4 fruit fly cellular contexts compared by ENCODE assay signal in the genomic region with DNA sequence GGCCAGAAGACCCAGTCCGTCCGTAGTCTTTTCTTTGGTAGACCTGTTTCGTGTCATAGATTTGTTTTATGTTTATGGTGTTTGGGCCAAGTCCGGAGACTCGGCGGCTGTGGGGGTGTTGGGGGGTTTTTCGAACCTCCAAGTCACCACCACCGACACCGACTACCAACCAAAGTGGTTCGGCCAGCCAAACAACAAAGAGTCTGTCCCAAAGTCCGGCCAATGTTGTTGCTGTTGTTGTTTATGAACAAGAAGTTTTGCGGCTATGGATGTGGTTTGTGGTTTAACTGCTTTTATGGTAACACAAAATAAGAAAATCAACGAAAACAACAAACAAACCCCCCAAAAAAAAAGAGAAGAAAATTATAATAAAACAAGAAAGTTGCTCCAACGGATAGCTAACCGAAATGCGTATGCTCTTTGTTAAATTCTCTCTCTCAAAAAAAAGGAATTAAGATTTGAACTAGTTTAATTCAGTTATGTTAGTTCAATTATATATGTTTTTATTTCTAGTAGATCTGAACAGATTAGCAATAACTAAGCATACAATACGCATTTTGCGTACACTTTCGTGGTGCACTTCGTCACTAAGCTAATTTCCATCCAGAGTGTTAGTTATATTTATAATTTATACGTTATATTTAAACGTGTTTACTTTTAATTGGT.
TF ChIP-seq lines count a peak whose summit lies in the region.

No protein-coding gene starts in this region.

- TF ChIP-seq CTCF in whole organism, embryonic (GFP tag; optimal IDR thresholded peaks at IDR 0.05; lab: Kevin White, UChicago): no peak

TF ChIP-seq in whole organism, embryonic, 481 proteins besides CTCF, POLR2A, EP300 and RAD21 (continues in another document):
- TF ChIP-seq CG6765 (GFP tag; optimal IDR thresholded peaks at IDR 0.05; lab: Kevin White, UChicago) (no peak), CG9437 (GFP tag; optimal IDR thresholded peaks at IDR 0.05; lab: Kevin White, UChicago) (peak; percentile 14), Adf1 (GFP tag; IDR thresholded peaks at IDR 0.05; lab: Robert Waterston, UW) (no peak), CG17568 (GFP tag; optimal IDR thresholded peaks at IDR 0.05; lab: Kevin White, UChicago) (no peak), CG30403 (GFP tag; optimal IDR thresholded peaks at IDR 0.05; lab: Kevin White, UChicago) (peak; percentile 24), Nf-YC (tag; optimal IDR thresholded peaks at IDR 0.05; lab: Kevin White, UChicago) (peak; percentile 4), Hsf (GFP tag; optimal IDR thresholded peaks at IDR 0.05; lab: Kevin White, UChicago) (no peak), CG17612 (GFP tag; IDR thresholded peaks at IDR 0.05; lab: Robert Waterston, UW) (no peak), stwl (tag; optimal IDR thresholded peaks at IDR 0.05; lab: Kevin White, UChicago) (no peak), slou (GFP tag; optimal IDR thresholded peaks at IDR 0.05; lab: Kevin White, UChicago) (no peak), CG34422 (GFP tag; IDR thresholded peaks at IDR 0.05; lab: Robert Waterston, UW) (no peak), HHEX (GFP tag; optimal IDR thresholded peaks at IDR 0.05; lab: Kevin White, UChicago) (no peak), Kr (GFP tag; optimal IDR thresholded peaks at IDR 0.05; lab: Kevin White, UChicago) (no peak), CG17829 (tag; optimal IDR thresholded peaks at IDR 0.05; lab: Kevin White, UChicago) (peak; percentile 0), psq (GFP tag; optimal IDR thresholded peaks at IDR 0.05; lab: Kevin White, UChicago) (no peak), Max (GFP tag; optimal IDR thresholded peaks at IDR 0.05; lab: Kevin White, UChicago) (no peak), Dek (tag; optimal IDR thresholded peaks at IDR 0.05; lab: Kevin White, UChicago) (no peak), gem (tag; optimal IDR thresholded peaks at IDR 0.05; lab: Kevin White, UChicago) (peak; percentile 64), nerfin-2 (GFP tag; IDR thresholded peaks at IDR 0.05; lab: Robert Waterston, UW; ENCODE audit: partially characterized antibody) (no peak), pzg (GFP tag; optimal IDR thresholded peaks at IDR 0.05; lab: Kevin White, UChicago) (no peak), CG9797 (GFP tag; optimal IDR thresholded peaks at IDR 0.05; lab: Kevin White, UChicago) (no peak)

TF ChIP-seq in whole organism, prepupa, 60 proteins besides CTCF, POLR2A, EP300 and RAD21 (continues in another document):
- no peak for TF ChIP-seq CG11294 (GFP tag; IDR thresholded peaks at IDR 0.05; lab: Robert Waterston, UW)
- TF ChIP-seq CG8632 (GFP tag; optimal IDR thresholded peaks at IDR 0.05; lab: Kevin White, UChicago): peak; percentile 40
- peak; percentile 53 for TF ChIP-seq CG1621 (tag; optimal IDR thresholded peaks at IDR 0.05; lab: Kevin White, UChicago)
- TF ChIP-seq CG10631 (GFP tag; optimal IDR thresholded peaks at IDR 0.05; lab: Kevin White, UChicago): peak; percentile 27
- TF ChIP-seq CG6276 (GFP tag; optimal IDR thresholded peaks at IDR 0.05; lab: Kevin White, UChicago): peak; percentile 84
- peak; percentile 49 for TF ChIP-seq acj6 (GFP tag; optimal IDR thresholded peaks at IDR 0.05; lab: Kevin White, UChicago)
- peak; percentile 57 for TF ChIP-seq Eip75B (GFP tag; optimal IDR thresholded peaks at IDR 0.05; lab: Kevin White, UChicago)
- peak; percentile 51 to 75 for TF ChIP-seq ss (GFP tag; optimal IDR thresholded peaks at IDR 0.05; lab: Kevin White, UChicago)
- TF ChIP-seq CG6163 (GFP tag; IDR thresholded peaks at IDR 0.05; lab: Robert Waterston, UW): peak; percentile 87
- TF ChIP-seq CG11762 (GFP tag; optimal IDR thresholded peaks at IDR 0.05; lab: Kevin White, UChicago; ENCODE audit: insufficient read depth): peak; percentile 69
- TF ChIP-seq CG4318 (GFP tag; optimal IDR thresholded peaks at IDR 0.05; lab: Kevin White, UChicago): peak; percentile 67
- peak; percentile 52 for TF ChIP-seq Blimp-1 (GFP tag; optimal IDR thresholded peaks at IDR 0.05; lab: Kevin White, UChicago)
- TF ChIP-seq Sox15 (GFP tag; optimal IDR thresholded peaks at IDR 0.05; lab: Kevin White, UChicago): peak; percentile 14
- TF ChIP-seq CG11902 (GFP tag; optimal IDR thresholded peaks at IDR 0.05; lab: Kevin White, UChicago): peak; percentile 41
- peak; percentile 62 for TF ChIP-seq spab (GFP tag; optimal IDR thresholded peaks at IDR 0.05; lab: Kevin White, UChicago)
- peak; percentile 47 for TF ChIP-seq CG16779 (tag; optimal IDR thresholded peaks at IDR 0.05; lab: Kevin White, UChicago)
- TF ChIP-seq CG10669 (GFP tag; optimal IDR thresholded peaks at IDR 0.05; lab: Kevin White, UChicago): peak; percentile 48
- no peak for TF ChIP-seq fd85E (GFP tag; optimal IDR thresholded peaks at IDR 0.05; lab: Kevin White, UChicago)
- peak; percentile 90 for TF ChIP-seq eg (GFP tag; IDR thresholded peaks at IDR 0.05; lab: Robert Waterston, UW)
- TF ChIP-seq achi (GFP tag; optimal IDR thresholded peaks at IDR 0.05; lab: Kevin White, UChicago): peak; percentile 55
- peak in 1 of 2 experiments; percentile 76 for TF ChIP-seq salr (GFP tag; optimal IDR thresholded peaks at IDR 0.05; lab: Kevin White, UChicago)

TF ChIP-seq in whole organism, pupa, 21 proteins besides CTCF, POLR2A, EP300 and RAD21:
- TF ChIP-seq CG17806 (tag; optimal IDR thresholded peaks at IDR 0.05; lab: Kevin White, UChicago) (peak; percentile 63), gl (tag; optimal IDR thresholded peaks at IDR 0.05; lab: Kevin White, UChicago) (peak; percentile 85), CG14655 (GFP tag; optimal IDR thresholded peaks at IDR 0.05; lab: Kevin White, UChicago) (peak; percentile 83), CG12605 (GFP tag; IDR thresholded peaks at IDR 0.05; lab: Robert Waterston, UW) (peak; percentile 92), CG13204 (GFP tag; optimal IDR thresholded peaks at IDR 0.05; lab: Kevin White, UChicago) (peak; percentile 32), CG10348 (GFP tag; IDR thresholded peaks at IDR 0.05; lab: Robert Waterston, UW) (no peak), EcR (GFP tag; optimal IDR thresholded peaks at IDR 0.05; lab: Kevin White, UChicago) (peak; percentile 21), CG15710 (tag; optimal IDR thresholded peaks at IDR 0.05; lab: Kevin White, UChicago) (peak; percentile 59), D1 (tag; optimal IDR thresholded peaks at IDR 0.05; lab: Kevin White, UChicago) (no peak), CG4496 (GFP tag; IDR thresholded peaks at IDR 0.05; lab: Robert Waterston, UW) (peak; percentile 83), Ets98B (GFP tag; IDR thresholded peaks at IDR 0.05; lab: Robert Waterston, UW) (peak; percentile 72), CG9948 (tag; optimal IDR thresholded peaks at IDR 0.05; lab: Kevin White, UChicago) (peak; percentile 69), Snoo (tag; optimal IDR thresholded peaks at IDR 0.05; lab: Kevin White, UChicago) (peak; percentile 64), fd96Ca (GFP tag; IDR thresholded peaks at IDR 0.05; lab: Robert Waterston, UW) (peak; percentile 65; the same call in 1 of the 3 replicates), CG34367 (tag; optimal IDR thresholded peaks at IDR 0.05; lab: Kevin White, UChicago) (peak; percentile 61), Pif1B (GFP tag; optimal IDR thresholded peaks at IDR 0.05; lab: Kevin White, UChicago) (peak; percentile 72), CG8301 (tag; optimal IDR thresholded peaks at IDR 0.05; lab: Kevin White, UChicago) (peak; percentile 66), CG8159 (tag; optimal IDR thresholded peaks at IDR 0.05; lab: Kevin White, UChicago) (peak; percentile 76), CG32121 (GFP tag; IDR thresholded peaks at IDR 0.05; lab: Robert Waterston, UW) (peak; percentile 71), Pif1A (GFP tag; optimal IDR thresholded peaks at IDR 0.05; lab: Kevin White, UChicago) (peak; percentile 46), rn (GFP tag; IDR thresholded peaks at IDR 0.05; lab: Robert Waterston, UW) (peak; percentile 45; the same call in 1 of the 2 replicates)

TF ChIP-seq in whole organism, wandering third instar larva, 38 proteins besides CTCF, POLR2A, EP300 and RAD21:
- no peak for TF ChIP-seq Hr83 (GFP tag; optimal IDR thresholded peaks at IDR 0.05; lab: Kevin White, UChicago; ENCODE audit: poor library complexity, severe bottlenecking)
- peak; percentile 26 for TF ChIP-seq fru (GFP tag; optimal IDR thresholded peaks at IDR 0.05; lab: Kevin White, UChicago)
- TF ChIP-seq Hnf4 (GFP tag; optimal IDR thresholded peaks at IDR 0.05; lab: Kevin White, UChicago): no peak
- TF ChIP-seq h (GFP tag; optimal IDR thresholded peaks at IDR 0.05; lab: Kevin White, UChicago): peak; percentile 46
- TF ChIP-seq N (GFP tag; optimal IDR thresholded peaks at IDR 0.05; lab: Kevin White, UChicago): no peak
- TF ChIP-seq Hr78 (GFP tag; optimal IDR thresholded peaks at IDR 0.05; lab: Kevin White, UChicago): no peak
- TF ChIP-seq HLH106 (tag; optimal IDR thresholded peaks at IDR 0.05; lab: Kevin White, UChicago): peak; percentile 67
- TF ChIP-seq woc (GFP tag; optimal IDR thresholded peaks at IDR 0.05; lab: Kevin White, UChicago): peak; percentile 12
- TF ChIP-seq dmrt93B (GFP tag; optimal IDR thresholded peaks at IDR 0.05; lab: Kevin White, UChicago): peak; percentile 59
- no peak for TF ChIP-seq br (GFP tag; optimal IDR thresholded peaks at IDR 0.05; lab: Kevin White, UChicago)
- no peak for TF ChIP-seq pan (optimal IDR thresholded peaks at IDR 0.05; lab: Kevin White, UChicago)
- no peak for TF ChIP-seq Myc (optimal IDR thresholded peaks at IDR 0.05; lab: Kevin White, UChicago)
- TF ChIP-seq CrebA (GFP tag; optimal IDR thresholded peaks at IDR 0.05; lab: Kevin White, UChicago; ENCODE audit: borderline replicate concordance): peak; percentile 7
- TF ChIP-seq ey (GFP tag; optimal IDR thresholded peaks at IDR 0.05; lab: Kevin White, UChicago): peak; percentile 15
- TF ChIP-seq usp (GFP tag; optimal IDR thresholded peaks at IDR 0.05; lab: Kevin White, UChicago): no peak
- TF ChIP-seq Rel (GFP tag; optimal IDR thresholded peaks at IDR 0.05; lab: Kevin White, UChicago): peak; percentile 48
- peak; percentile 19 for TF ChIP-seq Rel (tag; optimal IDR thresholded peaks at IDR 0.05; lab: Kevin White, UChicago)
- no peak for TF ChIP-seq Dfd (GFP tag; optimal IDR thresholded peaks at IDR 0.05; lab: Kevin White, UChicago)
- peak; percentile 49 for TF ChIP-seq Dif (GFP tag; optimal IDR thresholded peaks at IDR 0.05; lab: Kevin White, UChicago; ENCODE audit: partially characterized antibody)
- TF ChIP-seq Sp1 (GFP tag; optimal IDR thresholded peaks at IDR 0.05; lab: Kevin White, UChicago): peak; percentile 73
- peak; percentile 35 for TF ChIP-seq Vsx2 (GFP tag; optimal IDR thresholded peaks at IDR 0.05; lab: Kevin White, UChicago; ENCODE audit: partially characterized antibody)
- peak in 1 of 2 experiments; percentile 13 for TF ChIP-seq foxo (GFP tag; optimal IDR thresholded peaks at IDR 0.05; lab: Kevin White, UChicago)
- TF ChIP-seq psq (GFP tag; optimal IDR thresholded peaks at IDR 0.05; lab: Kevin White, UChicago): peak; percentile 25
- TF ChIP-seq Mio (GFP tag; optimal IDR thresholded peaks at IDR 0.05; lab: Kevin White, UChicago): no peak
